Fruit fly (Drosophila melanogaster): Measurements from ENCODE around the gene fipi.

DNA sequence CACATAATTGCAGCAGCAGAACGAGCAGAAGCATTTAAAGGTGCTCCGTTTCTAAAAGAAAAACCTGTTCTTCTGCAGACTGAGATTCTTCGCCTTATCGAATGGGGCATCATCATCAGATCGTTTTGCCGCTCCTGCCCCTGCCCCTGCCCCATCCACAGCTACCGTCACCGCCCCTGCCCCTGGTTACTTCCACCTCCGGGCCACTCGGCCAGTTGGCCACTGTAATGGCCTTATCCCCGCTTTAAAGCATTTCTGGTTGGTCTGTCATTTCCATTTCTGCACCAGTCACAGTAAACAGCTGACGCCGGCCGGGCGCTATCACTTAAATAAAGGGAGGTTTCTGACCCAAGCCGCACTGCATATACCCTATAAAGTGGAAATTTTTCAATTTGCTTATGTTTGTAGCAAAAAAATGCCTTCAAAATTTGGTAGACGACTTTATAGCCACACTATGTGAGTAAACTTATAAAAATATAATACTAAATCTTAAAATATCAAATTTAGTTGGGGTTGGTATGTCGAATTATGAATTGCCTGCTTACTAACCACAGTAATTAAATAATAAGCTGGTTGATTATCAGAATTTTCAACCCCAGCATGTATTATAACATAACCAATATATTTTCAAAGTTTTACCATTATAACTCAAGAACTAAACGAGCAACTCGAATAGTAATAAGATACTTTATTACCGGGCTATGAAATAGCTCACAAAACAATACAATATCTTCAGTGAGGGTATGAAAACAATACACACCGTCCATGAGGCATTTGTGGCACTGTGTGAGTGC lies 17.1 kb upstream of the fipi start:
- TF ChIP-seq pfk (GFP tag; optimal IDR thresholded peaks at IDR 0.05) (no peak), Lim3 (GFP tag; IDR thresholded peaks at IDR 0.05) (no peak), CG6689 (GFP tag; IDR thresholded peaks at IDR 0.05) (no peak; the same call in 1 of the 2 replicates), CG13296 (GFP tag; optimal IDR thresholded peaks at IDR 0.05) (peak; percentile 74), CG16779 (GFP tag; IDR thresholded peaks at IDR 0.05) (no peak), cwo (GFP tag; optimal IDR thresholded peaks at IDR 0.05) (no peak)
